Worm (Caenorhabditis elegans): Measurements from ENCODE around the gene T19D12.4.

T19D12.4 gene

DNA sequence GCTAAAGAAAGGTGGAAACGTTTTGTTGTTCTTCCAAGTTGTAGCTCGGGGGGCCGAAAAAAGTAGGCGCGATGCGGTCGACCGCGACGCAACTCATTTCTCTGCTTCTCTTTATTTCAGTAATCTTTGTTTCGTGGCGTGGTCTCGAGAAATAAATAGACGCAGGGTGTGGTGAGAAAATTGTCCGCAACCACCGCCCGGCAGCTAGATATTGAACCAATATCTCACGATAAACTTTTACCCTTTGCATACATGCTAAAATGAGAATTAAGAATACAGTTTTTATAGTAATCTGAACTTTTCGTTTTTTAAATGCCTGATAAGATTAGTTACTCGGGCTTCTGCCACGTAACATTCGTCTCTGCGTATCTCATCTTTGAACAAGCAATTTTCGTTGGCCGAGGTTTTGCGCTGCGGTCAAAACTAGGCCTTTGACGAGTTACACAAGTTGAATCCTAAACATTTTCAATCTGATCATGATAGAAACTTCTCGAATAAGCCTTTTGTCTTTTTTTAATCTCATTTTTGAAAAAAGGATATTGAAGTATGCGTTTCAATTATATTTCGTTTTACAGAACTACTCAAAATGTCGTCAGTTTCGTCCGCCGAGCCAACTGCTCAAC is 52.9 kb downstream of the T19D12.4 start, which contains the start of gene gyf-1:
Gene gyf-1, plus strand, starts transcription at position 573 of the 623 bp plus-strand sequence.
- peak; percentile 21 for TF ChIP-seq snpc-4 (tag; optimal IDR thresholded peaks at IDR 0.05)
- no peak for TF ChIP-seq sma-9 (GFP tag; optimal IDR thresholded peaks at IDR 0.05)
- no peak for TF ChIP-seq sma-9 (tag; optimal IDR thresholded peaks at IDR 0.05)
- peak; percentile 14 for TF ChIP-seq lin-11 (tag; optimal IDR thresholded peaks at IDR 0.05)
- no peak for TF ChIP-seq nhr-12 (tag; optimal IDR thresholded peaks at IDR 0.05)
- TF ChIP-seq nhr-237 (tag; optimal IDR thresholded peaks at IDR 0.05), result no peak
- no peak for TF ChIP-seq nhr-6 (tag; optimal IDR thresholded peaks at IDR 0.05)
- no peak for TF ChIP-seq lin-39 (tag; optimal IDR thresholded peaks at IDR 0.05)
- TF ChIP-seq elt-1 (tag; optimal IDR thresholded peaks at IDR 0.05), result no peak
- no peak for TF ChIP-seq elt-3 (tag; optimal IDR thresholded peaks at IDR 0.05)
- TF ChIP-seq ztf-11 (tag; optimal IDR thresholded peaks at IDR 0.05), result no peak
- no peak for TF ChIP-seq ztf-4 (tag; optimal IDR thresholded peaks at IDR 0.05)
- TF ChIP-seq unc-62 (GFP tag; optimal IDR thresholded peaks at IDR 0.05), result no peak
- no peak for TF ChIP-seq ama-1 (optimal IDR thresholded peaks at IDR 0.05)
- TF ChIP-seq unc-39 (tag; optimal IDR thresholded peaks at IDR 0.05), result no peak
- no peak for TF ChIP-seq ceh-16 (tag; optimal IDR thresholded peaks at IDR 0.05)
- TF ChIP-seq ztf-1 (GFP tag; conservative IDR thresholded peaks at IDR 0.05), result no peak
- TF ChIP-seq mab-5 (tag; optimal IDR thresholded peaks at IDR 0.05), result no peak
- peak; percentile 61 for TF ChIP-seq crh-2 (tag; optimal IDR thresholded peaks at IDR 0.05)
- TF ChIP-seq C34F6.9 (tag; optimal IDR thresholded peaks at IDR 0.05), result peak; percentile 47
- TF ChIP-seq nhr-21 (tag; optimal IDR thresholded peaks at IDR 0.05), result no peak
- no peak for TF ChIP-seq gmeb-1 (tag; optimal IDR thresholded peaks at IDR 0.05)
- no peak for TF ChIP-seq ceh-82 (tag; optimal IDR thresholded peaks at IDR 0.05)
- TF ChIP-seq lin-13 (GFP tag; optimal IDR thresholded peaks at IDR 0.05), result no peak
- no peak for TF ChIP-seq sem-4 (tag; optimal IDR thresholded peaks at IDR 0.05)
- no peak for TF ChIP-seq skn-1 (tag; optimal IDR thresholded peaks at IDR 0.05)
- peak; percentile 43 for TF ChIP-seq unc-55 (GFP tag; optimal IDR thresholded peaks at IDR 0.05)
- TF ChIP-seq egl-27 (tag; optimal IDR thresholded peaks at IDR 0.05), result no peak
- no peak for TF ChIP-seq zag-1 (tag; optimal IDR thresholded peaks at IDR 0.05)
- TF ChIP-seq mdl-1 (tag; optimal IDR thresholded peaks at IDR 0.05), result no peak
- TF ChIP-seq lsy-2 (tag; optimal IDR thresholded peaks at IDR 0.05), result peak in 1 of 2 experiments; percentile 51
- TF ChIP-seq aly-2 (tag; optimal IDR thresholded peaks at IDR 0.05), result no peak
- TF ChIP-seq nhr-23 (tag; optimal IDR thresholded peaks at IDR 0.05), result no peak
- no peak for TF ChIP-seq peb-1 (tag; optimal IDR thresholded peaks at IDR 0.05)
- TF ChIP-seq nhr-10 (tag; optimal IDR thresholded peaks at IDR 0.05), result no peak
- TF ChIP-seq F13H6.1 (tag; optimal IDR thresholded peaks at IDR 0.05), result peak; percentile 34
- peak; percentile 31 for TF ChIP-seq nhr-129 (tag; optimal IDR thresholded peaks at IDR 0.05)
- no peak for TF ChIP-seq nhr-77 (tag; optimal IDR thresholded peaks at IDR 0.05)
- no peak for TF ChIP-seq dmd-4 (tag; optimal IDR thresholded peaks at IDR 0.05)
- TF ChIP-seq mbf-1 (tag; optimal IDR thresholded peaks at IDR 0.05), result no peak
- TF ChIP-seq fos-1 (tag; optimal IDR thresholded peaks at IDR 0.05), result peak; percentile 44
- no peak for TF ChIP-seq sma-3 (GFP tag; optimal IDR thresholded peaks at IDR 0.05)
- TF ChIP-seq Y55F3AM.14 (GFP tag; optimal IDR thresholded peaks at IDR 0.05), result no peak
- TF ChIP-seq ZK546.5 (tag; optimal IDR thresholded peaks at IDR 0.05), result no peak
- no peak for TF ChIP-seq nhr-11 (tag; optimal IDR thresholded peaks at IDR 0.05)
- no peak for TF ChIP-seq R02D3.7 (tag; optimal IDR thresholded peaks at IDR 0.05)
- no peak for TF ChIP-seq alr-1 (tag; optimal IDR thresholded peaks at IDR 0.05)
- no peak for TF ChIP-seq nhr-25 (tag; optimal IDR thresholded peaks at IDR 0.05)
- no peak for TF ChIP-seq blmp-1 (tag; optimal IDR thresholded peaks at IDR 0.05; ENCODE audit: insufficient read depth)

Measured in whole organism, L2 larva.